Fruit fly (Drosophila melanogaster) whole organism, embryonic: ENCODE results near the gene CG13285.

Experiments
- Atf6 ChIP-seq: fragments of 200-800 bp; sonication (Bioruptor generic); IDR thresholded peaks from 2 replicates; pipeline ENCODE4 v1.3.6; 2022; ENCODE audit warnings: missing biosample characterization, missing genetic modification characterization
- CG1024 ChIP-seq: fragments of 200-800 bp; sonication (Bioruptor generic); IDR thresholded peaks from 2 replicates; pipeline ENCODE4 v1.3.6; 2022; ENCODE audit warnings: missing biosample characterization, missing genetic modification characterization
- CG10431 ChIP-seq: fragments of 200-800 bp; sonication (Bioruptor generic); optimal IDR thresholded peaks from 3 replicates; lab custom pipeline; 2018; ENCODE audit warnings: missing biosample characterization, mild to moderate bottlenecking, missing genetic modification characterization
- CG10979 ChIP-seq: fragments of 200-800 bp; sonication (Bioruptor generic); optimal IDR thresholded peaks from 2 replicates; lab custom pipeline; 2018; ENCODE audit warnings: missing biosample characterization, mild to moderate bottlenecking, missing genetic modification characterization, moderate library complexity
- CG11456 ChIP-seq: fragments of 200-800 bp; sonication (Bioruptor generic); IDR thresholded peaks from 3 replicates; pipeline ENCODE4 v1.3.6; 2022; ENCODE audit warnings: missing biosample characterization, missing genetic modification characterization
- CG12071 ChIP-seq: fragments of 200-800 bp; sonication (Bioruptor generic); optimal IDR thresholded peaks from 3 replicates; lab custom pipeline; 2018; ENCODE audit warnings: missing biosample characterization, mild to moderate bottlenecking, missing genetic modification characterization
- CG13296 ChIP-seq: fragments of 200-800 bp; sonication (Bioruptor generic); optimal IDR thresholded peaks from 3 replicates; lab custom pipeline; 2018; ENCODE audit warnings: missing biosample characterization, mild to moderate bottlenecking, missing genetic modification characterization
- CG14050 ChIP-seq: fragments of 200-800 bp; sonication (Bioruptor generic); IDR thresholded peaks from 3 replicates; pipeline ENCODE4 v1.3.6; 2022; ENCODE audit warnings: missing biosample characterization, missing genetic modification characterization
- CG14667 ChIP-seq: fragments of 200-800 bp; sonication (Bioruptor generic); IDR thresholded peaks from 2 replicates; pipeline ENCODE4 v1.3.6; 2022; ENCODE audit warnings: missing biosample characterization, missing genetic modification characterization
- CG1529 ChIP-seq: fragments of 200-800 bp; sonication (Bioruptor generic); optimal IDR thresholded peaks from 3 replicates; lab custom pipeline; 2018; ENCODE audit warnings: missing biosample characterization, missing genetic modification characterization
- CG15514 ChIP-seq: fragments of 200-800 bp; sonication (Bioruptor generic); optimal IDR thresholded peaks from 3 replicates; lab custom pipeline; 2017; ENCODE audit warnings: missing biosample characterization, missing genetic modification characterization, mild to moderate bottlenecking, moderate library complexity, missing genetic modification reagents
- CG15601 ChIP-seq: fragments of 200-800 bp; sonication (Bioruptor generic); optimal IDR thresholded peaks from 3 replicates; lab custom pipeline; 2019; ENCODE audit warnings: missing biosample characterization, mild to moderate bottlenecking, missing genetic modification characterization, moderate library complexity
- CG17802 ChIP-seq: fragments of 200-800 bp; sonication (Bioruptor generic); optimal IDR thresholded peaks from 2 replicates; lab custom pipeline; 2018; ENCODE audit warnings: missing biosample characterization, mild to moderate bottlenecking, missing genetic modification characterization, moderate library complexity
- CG18262 ChIP-seq: fragments of 200-800 bp; optimal IDR thresholded peaks from 3 replicates; lab custom pipeline; 2019; ENCODE audit warnings: missing biosample characterization, mild to moderate bottlenecking, missing genetic modification characterization, moderate library complexity
- CG1832 ChIP-seq: fragments of 200-800 bp; sonication (Bioruptor generic); optimal IDR thresholded peaks from 2 replicates; lab custom pipeline; 2017; ENCODE audit warnings: missing biosample characterization, mild to moderate bottlenecking, missing genetic modification characterization, inconsistent platforms
- CG30020 ChIP-seq: fragments of 200-800 bp; optimal IDR thresholded peaks from 2 replicates; lab custom pipeline; 2019; ENCODE audit warnings: missing biosample characterization, mild to moderate bottlenecking, missing genetic modification characterization, moderate library complexity
- CG31388 ChIP-seq: fragments of 200-800 bp; sonication (Bioruptor generic); optimal IDR thresholded peaks from 2 replicates; lab custom pipeline; 2016; ENCODE audit warnings: missing biosample characterization, missing genetic modification characterization
- CG3281 ChIP-seq: fragments of 200-800 bp; sonication (Bioruptor generic); optimal IDR thresholded peaks from 3 replicates; lab custom pipeline; 2017; ENCODE audit warnings: missing biosample characterization, mild to moderate bottlenecking, missing genetic modification characterization
- CG3726 ChIP-seq: fragments of 200-800 bp; sonication (Bioruptor generic); IDR thresholded peaks from 3 replicates; pipeline ENCODE4, ENCODE4 v1.3.6; 2022; ENCODE audit warnings: missing biosample characterization, missing genetic modification characterization
- CG6765 ChIP-seq: fragments of 200-800 bp; sonication (Bioruptor generic); optimal IDR thresholded peaks from 3 replicates; lab custom pipeline; 2017; ENCODE audit warnings: missing biosample characterization, mild to moderate bottlenecking, missing genetic modification characterization
- CG6791 ChIP-seq: fragments of 200-800 bp; sonication (Bioruptor generic); IDR thresholded peaks from 3 replicates; pipeline ENCODE4 v1.3.6; 2022; ENCODE audit warnings: missing biosample characterization, missing genetic modification characterization; ENCODE audit not compliant: partially characterized antibody
- CG7556 ChIP-seq: fragments of 200-800 bp; sonication (Bioruptor generic); optimal IDR thresholded peaks from 2 replicates; lab custom pipeline; 2017; ENCODE audit warnings: missing biosample characterization, mild to moderate bottlenecking, missing genetic modification characterization
- CG8478 ChIP-seq: fragments of >200 bp; optimal IDR thresholded peaks from 2 replicates; lab custom pipeline; 2018
- CoRest ChIP-seq: fragments of 200-800 bp; sonication (Bioruptor generic); optimal IDR thresholded peaks from 3 replicates; lab custom pipeline; 2018; ENCODE audit warnings: missing biosample characterization, mild to moderate bottlenecking, missing genetic modification characterization, moderate library complexity
- Drgx ChIP-seq: fragments of 200-800 bp; sonication (Bioruptor generic); IDR thresholded peaks from 2 replicates; pipeline ENCODE4 v1.3.6; 2022; ENCODE audit warnings: missing biosample characterization, missing genetic modification characterization
- Hsf ChIP-seq: fragments of 200-800 bp; sonication (Bioruptor generic); optimal IDR thresholded peaks from 3 replicates; lab custom pipeline; 2016; ENCODE audit warnings: missing biosample characterization, missing genetic modification characterization
- Oli ChIP-seq: fragments of 200-800 bp; sonication (Bioruptor generic); optimal IDR thresholded peaks from 2 replicates; lab custom pipeline; 2018; ENCODE audit warnings: missing biosample characterization, mild to moderate bottlenecking, missing genetic modification characterization, moderate library complexity
- Optix ChIP-seq: fragments of 200-800 bp; sonication (Bioruptor generic); IDR thresholded peaks from 3 replicates; pipeline ENCODE4 v1.3.6; 2022; ENCODE audit warnings: missing biosample characterization, missing genetic modification characterization
- Poxn ChIP-seq: fragments of 200-800 bp; sonication (Bioruptor generic); IDR thresholded peaks from 2 replicates; pipeline ENCODE4 v1.3.6; 2022; ENCODE audit warnings: missing biosample characterization, missing genetic modification characterization
- Rx ChIP-seq: fragments of 200-800 bp; sonication (Bioruptor generic); IDR thresholded peaks from 2 replicates; pipeline ENCODE4 v1.3.6; 2022; ENCODE audit warnings: missing biosample characterization, missing genetic modification characterization
- Tbp ChIP-seq: fragments of >200 bp; optimal IDR thresholded peaks from 2 replicates; lab custom pipeline; 2018; ENCODE audit warnings: missing biosample characterization, missing genetic modification characterization
- ab ChIP-seq: fragments of 200-800 bp; sonication (Bioruptor generic); optimal IDR thresholded peaks from 2 replicates; lab custom pipeline; 2016; ENCODE audit warnings: missing biosample characterization, missing genetic modification characterization
- abd-A ChIP-seq: fragments of 200-800 bp; sonication (Bioruptor generic); optimal IDR thresholded peaks from 3 replicates; lab custom pipeline; 2019; ENCODE audit warnings: missing biosample characterization, mild to moderate bottlenecking, missing genetic modification characterization, moderate library complexity
- amos ChIP-seq: fragments of 200-800 bp; sonication (Bioruptor generic); IDR thresholded peaks from 2 replicates; pipeline ENCODE4 v1.3.6; 2022; ENCODE audit warnings: missing biosample characterization, missing genetic modification characterization; ENCODE audit not compliant: partially characterized antibody
- caup ChIP-seq: fragments of 200-800 bp; sonication (Bioruptor generic); optimal IDR thresholded peaks from 3 replicates; lab custom pipeline; 2017; ENCODE audit warnings: missing biosample characterization, mild to moderate bottlenecking, missing genetic modification characterization, moderate library complexity; ENCODE audit not compliant: severe bottlenecking
- disco-r ChIP-seq: fragments of 200-800 bp; sonication (Bioruptor generic); optimal IDR thresholded peaks from 2 replicates; lab custom pipeline; 2016; ENCODE audit warnings: missing biosample characterization, missing genetic modification characterization
- dmrt11E ChIP-seq: fragments of 200-800 bp; sonication (Bioruptor generic); optimal IDR thresholded peaks from 3 replicates; lab custom pipeline; 2018; ENCODE audit warnings: missing biosample characterization, mild to moderate bottlenecking, missing genetic modification characterization, moderate library complexity
- dmrt99B ChIP-seq: fragments of 200-800 bp; sonication (Bioruptor generic); optimal IDR thresholded peaks from 2 replicates; lab custom pipeline; 2018; ENCODE audit warnings: missing biosample characterization, mild to moderate bottlenecking, missing genetic modification characterization, moderate library complexity
- gem ChIP-seq: fragments of 200-800 bp; sonication (Bioruptor generic); optimal IDR thresholded peaks from 2 replicates; lab custom pipeline; 2019; ENCODE audit warnings: missing biosample characterization, mild to moderate bottlenecking, missing genetic modification characterization, moderate library complexity
- hth ChIP-seq: fragments of >200 bp; optimal IDR thresholded peaks from 2 replicates; lab custom pipeline; 2017; ENCODE audit warnings: inconsistent platforms
- lov ChIP-seq, 2 experiments: fragments of 200-800 bp in 1 of 2; fragments of >200 bp in 1 of 2; sonication (Bioruptor generic) in 1 of 2; IDR thresholded peaks in 1 of 2; optimal IDR thresholded peaks in 1 of 2; 2 replicates in 1 of 2; 3 replicates in 1 of 2; pipeline versions ENCODE4 v1.3.6 to Lab custom; 2017 to 2022; ENCODE audit warnings: missing biosample characterization in 1 of 2, missing genetic modification characterization in 1 of 2
- luna ChIP-seq: fragments of 200-800 bp; sonication (Bioruptor generic); optimal IDR thresholded peaks from 2 replicates; lab custom pipeline; 2016; ENCODE audit warnings: missing biosample characterization, missing genetic modification characterization
- nerfin-1 ChIP-seq: fragments of 200-800 bp; sonication (Bioruptor generic); optimal IDR thresholded peaks from 3 replicates; lab custom pipeline; 2019; ENCODE audit warnings: missing biosample characterization, mild to moderate bottlenecking, missing genetic modification characterization, moderate library complexity
- nmo ChIP-seq: fragments of 200-800 bp; sonication (Bioruptor generic); optimal IDR thresholded peaks from 2 replicates; lab custom pipeline; 2018; ENCODE audit warnings: missing biosample characterization, mild to moderate bottlenecking, missing genetic modification characterization, moderate library complexity
- pros ChIP-seq: fragments of 200-800 bp; sonication (Bioruptor generic); optimal IDR thresholded peaks from 3 replicates; lab custom pipeline; 2019; ENCODE audit warnings: missing biosample characterization, mild to moderate bottlenecking, missing genetic modification characterization, moderate library complexity
- pum ChIP-seq: fragments of 200-800 bp; sonication (Bioruptor generic); optimal IDR thresholded peaks from 2 replicates; lab custom pipeline; 2016; ENCODE audit warnings: missing biosample characterization, missing genetic modification characterization
- run ChIP-seq: fragments of 200-800 bp; sonication (Bioruptor generic); optimal IDR thresholded peaks from 3 replicates; lab custom pipeline; 2018; ENCODE audit warnings: missing biosample characterization, mild to moderate bottlenecking, missing genetic modification characterization
- schlank ChIP-seq: fragments of 200-800 bp; sonication (Bioruptor generic); optimal IDR thresholded peaks from 2 replicates; lab custom pipeline; 2018; ENCODE audit warnings: missing biosample characterization, mild to moderate bottlenecking, missing genetic modification characterization
- sd ChIP-seq: fragments of 200-800 bp; sonication (Bioruptor generic); optimal IDR thresholded peaks from 3 replicates; lab custom pipeline; 2018; ENCODE audit warnings: missing biosample characterization, mild to moderate bottlenecking, missing genetic modification characterization, moderate library complexity
- sens ChIP-seq: fragments of 200-800 bp; sonication (Bioruptor generic); peaks from one replicate; lab custom pipeline; 2016; ENCODE audit warnings: missing biosample characterization, missing genetic modification characterization

Gene CG13285

dm6 chr3L:5511959-5512358 lies 23.6 kb downstream of the CG13285 start:
- TF ChIP-seq sd (no peak), CG14050 (GFP tag; lab: Robert Waterston, UW) (peak; percentile 75; the same call in 2 of the 3 replicates), CoRest (tag; lab: Kevin White, UChicago) (peak; percentile 79), CG14667 (GFP tag; lab: Robert Waterston, UW) (no peak), Oli (tag; lab: Kevin White, UChicago) (peak; percentile 79), CG1529 (GFP tag; lab: Kevin White, UChicago) (peak; percentile 82), Hsf (GFP tag; lab: Kevin White, UChicago) (peak; percentile 88), Tbp (no peak), Poxn (GFP tag; lab: Robert Waterston, UW) (0 out of 2 replicates have a peak, but pooled peaks have one; percentile 30), lov (optimal IDR thresholded peaks at IDR 0.05; lab: Kevin White, UChicago) (no peak), lov (GFP tag; IDR thresholded peaks at IDR 0.05; lab: Robert Waterston, UW) (peak; percentile 91), CG1024 (GFP tag; lab: Robert Waterston, UW) (peak; percentile 84), CG6791 (GFP tag; lab: Robert Waterston, UW) (no peak), CG13296 (GFP tag; lab: Kevin White, UChicago) (peak; percentile 85), nmo (GFP tag; lab: Kevin White, UChicago) (peak; percentile 71), CG17802 (tag; lab: Kevin White, UChicago) (peak; percentile 87), CG8478 (lab: Kevin White, UChicago) (no peak), caup (GFP tag; lab: Kevin White, UChicago) (peak; percentile 97), CG12071 (GFP tag; lab: Kevin White, UChicago) (peak; percentile 93), CG18262 (tag; lab: Kevin White, UChicago) (no peak), CG11456 (GFP tag; lab: Robert Waterston, UW) (peak; percentile 91), Atf6 (GFP tag; lab: Robert Waterston, UW) (peak; percentile 79), CG10431 (GFP tag; lab: Kevin White, UChicago) (peak; percentile 85), CG1832 (GFP tag; lab: Kevin White, UChicago) (no peak), CG31388 (GFP tag; lab: Kevin White, UChicago) (peak; percentile 66), nerfin-1 (no peak), CG15601 (tag; lab: Kevin White, UChicago) (peak; percentile 87), CG3726 (GFP tag; lab: Robert Waterston, UW) (peak; percentile 50; the same call in 1 of the 3 replicates), hth (lab: Kevin White, UChicago) (no peak), CG30020 (tag; lab: Kevin White, UChicago) (no peak), CG7556 (GFP tag; lab: Kevin White, UChicago) (peak; percentile 76), schlank (tag; lab: Kevin White, UChicago) (peak; percentile 88), Rx (GFP tag; lab: Robert Waterston, UW) (peak; percentile 87), CG3281 (GFP tag; lab: Kevin White, UChicago) (peak; percentile 94), amos (no peak; the same call in 1 of the 2 replicates), ab (GFP tag; lab: Kevin White, UChicago) (no peak), CG10979 (tag; lab: Kevin White, UChicago) (no peak), Optix (GFP tag; lab: Robert Waterston, UW) (peak; percentile 76), pros (GFP tag; lab: Kevin White, UChicago) (peak; percentile 64), CG15514 (GFP tag; lab: Kevin White, UChicago) (peak; percentile 93), luna (peak; percentile 92), disco-r (GFP tag; lab: Kevin White, UChicago) (peak; percentile 91), dmrt11E (tag; lab: Kevin White, UChicago) (peak; percentile 18), abd-A (tag; lab: Kevin White, UChicago) (no peak), run (tag; lab: Kevin White, UChicago) (peak; percentile 60), dmrt99B (tag; lab: Kevin White, UChicago) (peak; percentile 69), sens (GFP tag; lab: Kevin White, UChicago) (peak; percentile 94), Drgx (GFP tag; lab: Robert Waterston, UW) (no peak), gem (peak; percentile 71), pum (peak; percentile 63), CG6765 (peak; percentile 96)
